Fruit fly (Drosophila melanogaster) whole organism, embryonic: ENCODE data around the gene AstC.

ENCODE experiments used
- CG14441 ChIP-seq: fragments of 200-800 bp; sonication (Bioruptor generic); IDR thresholded peaks from 2 replicates; pipeline ENCODE4 v1.3.6; 2022; ENCODE audit warnings: missing biosample characterization, missing genetic modification characterization
- aop ChIP-seq: fragments of 200-800 bp; sonication (Bioruptor generic); IDR thresholded peaks from 2 replicates; pipeline ENCODE4 v1.3.6; 2022; ENCODE audit warnings: missing biosample characterization, missing genetic modification characterization

DNA sequence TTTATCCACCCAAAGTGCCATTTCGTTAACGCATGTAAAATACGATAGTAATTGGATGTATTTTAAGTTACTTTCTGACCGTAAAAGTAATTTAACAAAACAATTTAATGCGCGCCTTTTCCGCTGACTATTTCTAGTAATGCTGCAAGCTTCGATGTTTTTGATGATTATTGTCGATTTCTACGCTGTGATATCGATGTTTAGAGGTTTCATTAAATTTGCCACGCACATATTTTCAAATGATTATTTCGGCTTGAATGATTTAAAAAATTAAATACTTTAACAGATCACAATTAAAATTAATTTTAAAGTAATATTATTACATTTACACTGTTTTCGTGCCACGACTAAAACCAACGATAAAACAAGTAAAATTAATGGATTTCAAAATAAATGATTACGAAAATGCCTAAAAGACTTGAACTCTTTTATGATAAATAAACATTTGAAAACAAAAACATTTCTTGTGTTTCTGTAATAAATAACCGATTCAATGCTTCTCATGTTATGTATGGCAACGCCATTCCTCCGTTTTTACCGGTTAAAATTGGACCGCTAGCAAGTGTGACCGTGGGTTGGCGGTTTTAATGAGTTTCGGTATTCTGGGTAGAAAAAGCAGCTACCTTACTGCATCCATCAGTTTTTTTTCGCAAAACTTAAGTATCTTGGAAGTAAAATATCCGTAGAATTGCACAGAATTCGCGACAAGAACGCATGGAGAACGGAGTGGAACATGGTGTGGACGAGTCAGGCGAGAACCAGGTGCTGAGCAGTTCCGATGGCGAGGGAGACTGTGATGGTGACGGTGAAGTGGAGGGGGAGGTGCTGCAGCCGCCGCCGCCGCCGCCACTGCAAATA lies 49.2 kb upstream of the AstC start, which contains the start of the genes RfC38 and CG4751:
- TF ChIP-seq aop (GFP tag; lab: Robert Waterston, UW), result no peak
- TF ChIP-seq CG14441 (GFP tag; lab: Robert Waterston, UW), result no peak
